Worm (Caenorhabditis elegans): ENCODE measurements around the gene mam-3.

mam-3 gene

ce11 chrIV:13390770-13391169 is 54.4 kb downstream of the mam-3 start:
- TF ChIP-seq egl-27 (tag; optimal IDR thresholded peaks at IDR 0.05): no peak
- TF ChIP-seq nhr-11 (tag; optimal IDR thresholded peaks at IDR 0.05): no peak

DNA sequence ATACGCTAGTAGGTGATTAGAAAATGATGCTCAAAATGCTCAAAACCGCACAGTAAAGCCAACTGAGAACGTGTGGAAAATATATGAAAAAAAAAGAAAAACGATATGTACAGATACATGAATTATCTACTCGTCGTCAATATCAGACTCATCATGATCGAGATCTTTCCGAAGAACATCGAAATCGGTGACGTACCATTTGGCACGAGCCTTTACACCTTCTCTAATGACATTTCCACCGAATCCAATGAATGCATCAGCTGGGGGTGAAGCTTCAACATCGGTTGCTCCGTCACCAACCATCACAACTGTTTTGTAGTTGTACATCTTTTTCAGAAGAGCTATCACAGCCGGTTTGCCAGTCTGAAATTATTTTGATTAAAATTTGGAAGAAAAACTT is 55.9 kb downstream of the mam-3 start:
- TF ChIP-seq nhr-43 (tag; optimal IDR thresholded peaks at IDR 0.05; ENCODE audit: poor library complexity, severe bottlenecking): peak; percentile 36
- TF ChIP-seq daf-12 (tag; optimal IDR thresholded peaks at IDR 0.05): no peak

ce11 chrIV:13388779-13389178 is 56.4 kb downstream of the mam-3 start:
- TF ChIP-seq nhr-23 (tag; optimal IDR thresholded peaks at IDR 0.05): peak; percentile 35
- peak; percentile 80 for TF ChIP-seq ama-1 (optimal IDR thresholded peaks at IDR 0.05)
- TF ChIP-seq lin-39 (tag; optimal IDR thresholded peaks at IDR 0.05): no peak
- peak; percentile 19 for TF ChIP-seq pqm-1 (tag; optimal IDR thresholded peaks at IDR 0.05)
- TF ChIP-seq ceh-16 (tag; optimal IDR thresholded peaks at IDR 0.05): no peak
- TF ChIP-seq nhr-11 (tag; optimal IDR thresholded peaks at IDR 0.05): no peak
- TF ChIP-seq mml-1 (tag; optimal IDR thresholded peaks at IDR 0.05): no peak
- peak; percentile 3 for TF ChIP-seq hmg-11 (tag; optimal IDR thresholded peaks at IDR 0.05)
- TF ChIP-seq ceh-28 (tag; optimal IDR thresholded peaks at IDR 0.05): no peak
- no peak for TF ChIP-seq elt-1 (tag; optimal IDR thresholded peaks at IDR 0.05)
- no peak for TF ChIP-seq nhr-12 (tag; optimal IDR thresholded peaks at IDR 0.05)
- TF ChIP-seq fkh-10 (GFP tag; optimal IDR thresholded peaks at IDR 0.05): no peak
- no peak for TF ChIP-seq tbx-2 (tag; optimal IDR thresholded peaks at IDR 0.05)
- TF ChIP-seq jun-1 (tag; optimal IDR thresholded peaks at IDR 0.05): peak; percentile 38
- no peak for TF ChIP-seq nhr-237 (tag; optimal IDR thresholded peaks at IDR 0.05)
- TF ChIP-seq egl-27 (tag; optimal IDR thresholded peaks at IDR 0.05): no peak
- TF ChIP-seq fkh-2 (tag; optimal IDR thresholded peaks at IDR 0.05): no peak
- peak; percentile 76 for TF ChIP-seq ztf-4 (tag; optimal IDR thresholded peaks at IDR 0.05)
- no peak for TF ChIP-seq mdl-1 (tag; optimal IDR thresholded peaks at IDR 0.05)
- no peak for TF ChIP-seq ceh-9 (tag; optimal IDR thresholded peaks at IDR 0.05)
- TF ChIP-seq ZK546.5 (tag; optimal IDR thresholded peaks at IDR 0.05): no peak
- TF ChIP-seq lsy-12 (tag; optimal IDR thresholded peaks at IDR 0.05): peak; percentile 51
- peak; percentile 49 for TF ChIP-seq aly-2 (tag; optimal IDR thresholded peaks at IDR 0.05)
- TF ChIP-seq nfya-1 (tag; optimal IDR thresholded peaks at IDR 0.05; ENCODE audit: insufficient read depth): peak; percentile 9
- TF ChIP-seq ceh-82 (tag; optimal IDR thresholded peaks at IDR 0.05): no peak
- TF ChIP-seq pha-4 (tag; optimal IDR thresholded peaks at IDR 0.05): no peak
- TF ChIP-seq fos-1 (tag; optimal IDR thresholded peaks at IDR 0.05): no peak
- TF ChIP-seq nhr-25 (tag; optimal IDR thresholded peaks at IDR 0.05): peak; percentile 0
- no peak for TF ChIP-seq unc-62 (GFP tag; optimal IDR thresholded peaks at IDR 0.05)
- TF ChIP-seq skn-1 (tag; optimal IDR thresholded peaks at IDR 0.05): no peak
- TF ChIP-seq daf-12 (tag; optimal IDR thresholded peaks at IDR 0.05): no peak
- TF ChIP-seq zag-1 (tag; optimal IDR thresholded peaks at IDR 0.05): no peak
- peak; percentile 54 for TF ChIP-seq nhr-43 (tag; optimal IDR thresholded peaks at IDR 0.05; ENCODE audit: poor library complexity, severe bottlenecking)
- no peak for TF ChIP-seq sea-2 (GFP tag; optimal IDR thresholded peaks at IDR 0.05)
- no peak for TF ChIP-seq unc-39 (tag; optimal IDR thresholded peaks at IDR 0.05)
- TF ChIP-seq egl-5 (tag; optimal IDR thresholded peaks at IDR 0.05): no peak
- no peak for TF ChIP-seq elt-3 (tag; optimal IDR thresholded peaks at IDR 0.05)
- TF ChIP-seq ztf-11 (tag; optimal IDR thresholded peaks at IDR 0.05): no peak
- no peak for TF ChIP-seq snpc-4 (tag; optimal IDR thresholded peaks at IDR 0.05)
- no peak for TF ChIP-seq eor-1 (tag; optimal IDR thresholded peaks at IDR 0.05)
- no peak for TF ChIP-seq nhr-28 (tag; optimal IDR thresholded peaks at IDR 0.05)
- TF ChIP-seq lin-15B (tag; optimal IDR thresholded peaks at IDR 0.05): no peak
- peak; percentile 40 for TF ChIP-seq nhr-77 (tag; optimal IDR thresholded peaks at IDR 0.05)
- TF ChIP-seq nhr-76 (tag; optimal IDR thresholded peaks at IDR 0.05): no peak
- TF ChIP-seq elt-2 (tag; optimal IDR thresholded peaks at IDR 0.05): peak; percentile 12
- no peak for TF ChIP-seq R02D3.7 (tag; optimal IDR thresholded peaks at IDR 0.05)
- no peak for TF ChIP-seq nhr-67 (tag; optimal IDR thresholded peaks at IDR 0.05)

All from whole organism, L3 larva.